Fruit fly (Drosophila melanogaster): ENCODE results near the gene CG31909.

CG31909 gene

DNA sequence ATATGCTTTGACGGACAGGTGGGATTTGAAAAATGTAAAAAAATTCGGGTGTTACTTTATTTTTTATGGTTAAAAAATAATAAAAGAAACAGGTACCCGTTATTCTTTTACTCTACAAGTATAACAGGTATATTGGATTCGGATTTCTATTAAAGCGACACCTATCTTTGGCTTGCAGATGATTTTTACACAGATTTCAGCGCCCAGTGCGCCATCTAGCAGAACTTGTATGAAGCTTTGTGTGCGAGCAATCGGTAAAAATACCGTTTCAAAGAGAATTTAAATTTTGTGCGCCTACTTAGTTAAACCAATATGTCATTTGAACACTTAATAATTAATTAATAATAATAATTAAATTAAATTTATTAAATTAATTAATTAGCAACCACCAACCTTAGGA is 793 bp downstream of the CG31909 start (continued):
- TF ChIP-seq CG9215 (GFP tag; IDR thresholded peaks at IDR 0.05) = peak; percentile 39; the same call in 1 of the 2 replicates
- peak; percentile 54; the same call in 2 of the 3 replicates for TF ChIP-seq CG17361 (GFP tag; IDR thresholded peaks at IDR 0.05)
- no peak for TF ChIP-seq MTF-1 (GFP tag; optimal IDR thresholded peaks at IDR 0.05; ENCODE audit: borderline replicate concordance)
- TF ChIP-seq CG14667 (GFP tag; IDR thresholded peaks at IDR 0.05) = no peak
- TF ChIP-seq tup (GFP tag; optimal IDR thresholded peaks at IDR 0.05) = no peak
- TF ChIP-seq CG17385 (GFP tag; optimal IDR thresholded peaks at IDR 0.05) = peak; percentile 44
- TF ChIP-seq vnd (GFP tag; IDR thresholded peaks at IDR 0.05; ENCODE audit: partially characterized antibody) = no peak
- peak; percentile 42 for TF ChIP-seq Blimp-1 (GFP tag; optimal IDR thresholded peaks at IDR 0.05)
- TF ChIP-seq trh (GFP tag; optimal IDR thresholded peaks at IDR 0.05) = no peak
- TF ChIP-seq CG1603 (tag; optimal IDR thresholded peaks at IDR 0.05) = peak; percentile 53
- peak; percentile 81 for TF ChIP-seq ci (GFP tag; IDR thresholded peaks at IDR 0.05)
- peak; percentile 82 for TF ChIP-seq Xbp1 (GFP tag; optimal IDR thresholded peaks at IDR 0.05)
- peak; percentile 46 for TF ChIP-seq HmgD (GFP tag; optimal IDR thresholded peaks at IDR 0.05)
- no peak for TF ChIP-seq CG11093 (GFP tag; IDR thresholded peaks at IDR 0.05)
- peak; percentile 7 for TF ChIP-seq CHES-1-like (GFP tag; optimal IDR thresholded peaks at IDR 0.05)
- peak; percentile 5 for TF ChIP-seq CG8359 (GFP tag; optimal IDR thresholded peaks at IDR 0.05; ENCODE audit: borderline replicate concordance)
- peak; percentile 55 for TF ChIP-seq CG10366 (GFP tag; IDR thresholded peaks at IDR 0.05)
- TF ChIP-seq p53 (GFP tag; optimal IDR thresholded peaks at IDR 0.05) = no peak
- TF ChIP-seq trem (tag; optimal IDR thresholded peaks at IDR 0.05) = peak; percentile 17
- TF ChIP-seq Atf6 (GFP tag; IDR thresholded peaks at IDR 0.05) = no peak; the same call in 1 of the 2 replicates
- TF ChIP-seq CG14014 (GFP tag; IDR thresholded peaks at IDR 0.05) = peak; percentile 57; the same call in 1 of the 2 replicates

DNA sequence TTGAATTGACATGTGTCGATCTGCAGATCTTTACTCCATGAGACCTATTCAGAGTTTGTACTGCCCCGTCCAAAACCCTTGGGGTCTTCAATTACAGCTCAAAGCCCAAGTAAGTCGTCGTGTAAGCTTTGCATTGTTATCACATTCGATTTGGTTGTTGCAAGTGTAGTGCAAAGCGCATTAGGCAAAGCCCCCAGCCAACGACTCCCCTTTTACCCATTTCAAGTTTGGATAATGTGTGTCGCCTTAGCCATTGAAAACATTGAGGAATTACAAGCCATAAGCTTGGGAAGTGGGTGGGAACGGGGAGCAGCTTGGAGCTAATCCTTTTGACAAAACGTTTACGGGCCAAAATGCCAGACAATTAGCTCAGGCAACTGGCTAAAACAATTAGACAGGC is 2.2 kb downstream of the CG31909 start:
- peak; percentile 93 for TF ChIP-seq oc (tag; optimal IDR thresholded peaks at IDR 0.05)
- no peak for TF ChIP-seq Xbp1 (GFP tag; optimal IDR thresholded peaks at IDR 0.05)

DNA sequence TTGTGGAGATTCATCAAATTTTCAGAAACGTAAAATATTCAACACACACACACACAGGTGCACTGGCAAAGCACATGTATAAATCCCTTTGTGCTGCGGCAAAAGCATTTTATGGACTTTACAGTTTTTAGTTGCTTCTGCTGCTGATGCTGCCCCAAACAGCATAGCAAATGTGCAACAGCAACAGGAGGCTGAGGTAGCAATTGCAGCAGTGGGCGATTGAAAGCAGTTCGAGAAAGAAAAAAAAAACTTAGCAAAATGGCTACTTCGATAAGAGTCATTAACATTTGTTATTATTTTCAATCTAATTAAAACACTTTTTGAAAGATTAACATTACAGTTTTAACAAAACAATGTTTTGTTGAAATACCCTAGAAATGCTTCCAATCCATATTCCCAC is 2.9 kb downstream of the CG31909 start:
- TF ChIP-seq C15 (GFP tag; IDR thresholded peaks at IDR 0.05) = no peak
- peak; percentile 11 for TF ChIP-seq Blimp-1 (GFP tag; optimal IDR thresholded peaks at IDR 0.05)
- TF ChIP-seq gem (tag; optimal IDR thresholded peaks at IDR 0.05) = peak; percentile 15
- no peak for TF ChIP-seq B-H1 (GFP tag; IDR thresholded peaks at IDR 0.05)
- TF ChIP-seq Ets65A (GFP tag) = peak; percentile 17
- no peak for TF ChIP-seq CG17385 (GFP tag; optimal IDR thresholded peaks at IDR 0.05)
- no peak for TF ChIP-seq CG11695 (GFP tag; IDR thresholded peaks at IDR 0.05)
- no peak for TF ChIP-seq CG34376 (GFP tag; optimal IDR thresholded peaks at IDR 0.05)
- no peak for TF ChIP-seq CG13287 (GFP tag; IDR thresholded peaks at IDR 0.05; ENCODE audit: partially characterized antibody)
- peak; percentile 79 for TF ChIP-seq sens (GFP tag)
- peak; percentile 7 for TF ChIP-seq CG10979 (tag; optimal IDR thresholded peaks at IDR 0.05)
- TF ChIP-seq CG32772 (GFP tag; IDR thresholded peaks at IDR 0.05) = no peak
- TF ChIP-seq sqz (GFP tag; optimal IDR thresholded peaks at IDR 0.05) = no peak
- no peak for TF ChIP-seq CG15269 (tag; optimal IDR thresholded peaks at IDR 0.05)
- TF ChIP-seq CG1529 (GFP tag; optimal IDR thresholded peaks at IDR 0.05) = peak; percentile 8
- peak; percentile 13 for TF ChIP-seq cg (GFP tag; optimal IDR thresholded peaks at IDR 0.05)
- TF ChIP-seq YL-1 (GFP tag; optimal IDR thresholded peaks at IDR 0.05) = no peak
- no peak for TF ChIP-seq D19B (GFP tag; optimal IDR thresholded peaks at IDR 0.05)
- no peak for TF ChIP-seq unc-4 (GFP tag; IDR thresholded peaks at IDR 0.05; ENCODE audit: partially characterized antibody)
- no peak for TF ChIP-seq ATbp (GFP tag; optimal IDR thresholded peaks at IDR 0.05)
- TF ChIP-seq E2f1 (GFP tag; IDR thresholded peaks at IDR 0.05) = 0 out of 2 replicates have a peak, but pooled peaks have one; percentile 13
- TF ChIP-seq ase (GFP tag; IDR thresholded peaks at IDR 0.05) = no peak
- no peak for TF ChIP-seq odd (GFP tag; optimal IDR thresholded peaks at IDR 0.05)
- no peak for TF ChIP-seq zen2 (GFP tag; IDR thresholded peaks at IDR 0.05; ENCODE audit: partially characterized antibody)
- no peak for TF ChIP-seq CG12299 (tag; optimal IDR thresholded peaks at IDR 0.05)
- TF ChIP-seq Elba2 (GFP tag; optimal IDR thresholded peaks at IDR 0.05) = no peak
- no peak for TF ChIP-seq CG9727 (GFP tag; optimal IDR thresholded peaks at IDR 0.05)
- TF ChIP-seq HLH4C (GFP tag; IDR thresholded peaks at IDR 0.05; ENCODE audit: partially characterized antibody) = no peak
- TF ChIP-seq Sox102F (GFP tag; optimal IDR thresholded peaks at IDR 0.05) = peak; percentile 7
